Worm (Caenorhabditis elegans) whole organism, L4/young adult: Measurements from ENCODE around the gene iff-2.

Source experiments
- W03F9.2 ChIP-seq: fragments of 150-350 bp; optimal IDR thresholded peaks from 2 replicates; lab custom pipeline; 2014; ENCODE audit warnings: missing biosample characterization, missing genetic modification characterization
- dao-5 ChIP-seq: sonication (generic microtip); optimal IDR thresholded peaks from 2 replicates; lab custom pipeline; 2016; ENCODE audit warnings: missing genotype, missing genetic modification characterization, moderate library complexity, missing compliant biosample characterization
- him-1 ChIP-seq: sonication (generic microtip); optimal IDR thresholded peaks from 2 replicates; lab custom pipeline; 2016; ENCODE audit warnings: missing genotype, missing genetic modification reagents, missing genetic modification characterization, missing compliant biosample characterization

ce11 chrII:8577509-8578099 is 16.4 kb upstream of the iff-2 start, which contains the start of gene F54C9.9:
- TF ChIP-seq W03F9.2 (no peak), dao-5 (tag; lab: Kevin White, UChicago) (no peak), him-1 (tag; lab: Kevin White, UChicago) (no peak)
